Worm (Caenorhabditis elegans) whole organism, mixed stage, embryonic: ENCODE measurements around the gene nhr-219.

ENCODE experiments used
- blmp-1 ChIP-seq: fragments of 150-350 bp; optimal IDR thresholded peaks from 2 replicates; lab custom pipeline; 2014; ENCODE audit warnings: missing biosample characterization, missing genetic modification characterization
- ceh-43 ChIP-seq: fragments of 200-800 bp; sonication (Bioruptor generic); optimal IDR thresholded peaks from 2 replicates; lab custom pipeline; 2018; ENCODE audit warnings: mild to moderate bottlenecking, missing genetic modification characterization, moderate library complexity, missing compliant biosample characterization
- cnd-1 ChIP-seq: fragments of 200-800 bp; sonication (Bioruptor generic); optimal IDR thresholded peaks from 2 replicates; lab custom pipeline; 2018; ENCODE audit warnings: mild to moderate bottlenecking, missing genetic modification characterization, missing compliant biosample characterization
- elt-1 ChIP-seq: sonication (generic microtip); optimal IDR thresholded peaks from 2 replicates; lab custom pipeline; 2017; ENCODE audit warnings: missing genetic modification characterization, mild to moderate bottlenecking, missing compliant biosample characterization, antibody characterized with exemption, moderate library complexity, borderline replicate concordance; ENCODE audit not compliant: insufficient read depth
- nhr-76 ChIP-seq: sonication (generic microtip); optimal IDR thresholded peaks from 2 replicates; lab custom pipeline; 2017; ENCODE audit warnings: missing biosample characterization, missing genetic modification characterization
- snpc-4 ChIP-seq: fragments of 150-350 bp; optimal IDR thresholded peaks from 2 replicates; lab custom pipeline; 2014; ENCODE audit warnings: missing biosample characterization, missing genetic modification characterization
- unc-62 ChIP-seq: fragments of 150-350 bp; optimal IDR thresholded peaks from 2 replicates; lab custom pipeline; 2014; ENCODE audit warnings: missing biosample characterization, missing genetic modification reagents, missing genetic modification characterization
- ztf-11 ChIP-seq: fragments of 150-350 bp; optimal IDR thresholded peaks from 2 replicates; lab custom pipeline; 2014; ENCODE audit warnings: missing biosample characterization, missing genetic modification characterization

- TF ChIP-seq unc-62 (GFP tag; lab: Kevin White, UChicago) (no peak), ztf-11 (tag; lab: Kevin White, UChicago) (no peak), snpc-4 (tag; lab: Kevin White, UChicago) (no peak), cnd-1 (tag; lab: Kevin White, UChicago) (no peak), ceh-43 (GFP tag; lab: Kevin White, UChicago) (no peak), elt-1 (tag; lab: Kevin White, UChicago) (no peak), blmp-1 (tag; lab: Kevin White, UChicago) (no peak), nhr-76 (tag; lab: Kevin White, UChicago) (no peak)
Measured at ce11 chrV:8983604-8984003, 17.6 kb upstream of the nhr-219 start, which contains the start of gene str-86.
